Worm (Caenorhabditis elegans) whole organism, L4 larva: ENCODE data around the gene rpt-1.

Source experiments
- F44E2.7 ChIP-seq: fragments of 200-800 bp; sonication (Bioruptor generic); IDR thresholded peaks from 2 replicates; pipeline ENCODE4 v2.1.2; 2022; ENCODE audit warnings: missing genetic modification characterization, missing compliant biosample characterization
- T20F7.1 ChIP-seq: fragments of 200-800 bp; sonication (Bioruptor generic); optimal IDR thresholded peaks from 2 replicates; lab custom pipeline; 2018; ENCODE audit warnings: mild to moderate bottlenecking, missing genetic modification characterization, missing compliant biosample characterization
- Y48G9A.11 ChIP-seq: fragments of 200-800 bp; sonication (Bioruptor generic); IDR thresholded peaks from 2 replicates; pipeline ENCODE4 v1.3.6; 2022; ENCODE audit warnings: missing genetic modification reagents, missing genetic modification characterization, missing compliant biosample characterization
- Y75B8A.6 ChIP-seq: fragments of 200-800 bp; sonication (Bioruptor generic); IDR thresholded peaks from 2 replicates; pipeline ENCODE4 v1.3.6; 2022; ENCODE audit warnings: missing genetic modification reagents, missing genetic modification characterization, missing compliant biosample characterization
- aha-1 ChIP-seq: fragments of 150-350 bp; peaks from one replicate; lab custom pipeline; 2014; ENCODE audit warnings: missing biosample characterization, missing genetic modification characterization
- aly-2 ChIP-seq: sonication (generic microtip); optimal IDR thresholded peaks from 2 replicates; lab custom pipeline; 2018; ENCODE audit warnings: missing biosample characterization, missing genetic modification characterization
- ama-1 ChIP-seq: fragments of 150-350 bp; optimal IDR thresholded peaks from 2 replicates; lab custom pipeline; 2014; ENCODE audit warnings: inconsistent platforms, mixed read lengths
- ceh-44 ChIP-seq: fragments of 200-800 bp; sonication (Bioruptor generic); IDR thresholded peaks from 2 replicates; pipeline ENCODE4 v1.3.6; 2022; ENCODE audit warnings: missing genetic modification reagents, missing genetic modification characterization, missing compliant biosample characterization
- ces-1 ChIP-seq: fragments of 150-350 bp; sonication (generic microtip); optimal IDR thresholded peaks from 4 replicates; lab custom pipeline; 2014; ENCODE audit warnings: missing biosample characterization, missing genetic modification reagents, missing genetic modification characterization
- cey-2 ChIP-seq: sonication (generic microtip); optimal IDR thresholded peaks from 3 replicates; lab custom pipeline; 2017; ENCODE audit warnings: missing genetic modification characterization, mild to moderate bottlenecking, missing compliant biosample characterization, antibody characterized with exemption, borderline replicate concordance; ENCODE audit not compliant: insufficient read depth
- ctbp-1 ChIP-seq: fragments of 200-800 bp; sonication (Bioruptor generic); IDR thresholded peaks from 2 replicates; pipeline ENCODE4 v1.3.6; 2022; ENCODE audit warnings: missing genetic modification reagents, missing genetic modification characterization, missing compliant biosample characterization
- daf-16 ChIP-seq, 3 experiments: sonication (generic microtip); optimal IDR thresholded peaks; 2 replicates each; lab custom pipeline; 2016 to 2017; ENCODE audit warnings: missing genetic modification characterization in 3 of 3, missing genetic modification reagents in 3 of 3, mild to moderate bottlenecking in 2 of 3, missing compliant biosample characterization in 2 of 3, missing biosample characterization in 1 of 3, moderate library complexity in 1 of 3
- daf-19 ChIP-seq: fragments of 200-800 bp; sonication (Bioruptor generic); conservative IDR thresholded peaks from 2 replicates; pipeline ENCODE4 v1.3.6; 2022; ENCODE audit warnings: missing genetic modification characterization, missing compliant biosample characterization
- dmd-6 ChIP-seq: fragments of 200-800 bp; sonication (Bioruptor generic); IDR thresholded peaks from 2 replicates; pipeline ENCODE4 v1.3.6; 2022; ENCODE audit warnings: missing genetic modification reagents, missing genetic modification characterization, missing compliant biosample characterization
- dve-1 ChIP-seq: sonication (generic microtip); optimal IDR thresholded peaks from 2 replicates; lab custom pipeline; 2017; ENCODE audit warnings: antibody characterized with exemption, mild to moderate bottlenecking, missing genetic modification characterization, missing compliant biosample characterization; ENCODE audit not compliant: insufficient read depth
- fos-1 ChIP-seq: fragments of 150-350 bp; optimal IDR thresholded peaks from 2 replicates; lab custom pipeline; 2014; ENCODE audit warnings: missing biosample characterization, missing genetic modification characterization
- hif-1 ChIP-seq, 2 experiments: sonication (generic microtip); optimal IDR thresholded peaks; 2 replicates each; lab custom pipeline; 2016 to 2017; ENCODE audit warnings: missing compliant biosample characterization in 2 of 2, missing genetic modification characterization in 2 of 2, missing genetic modification reagents in 2 of 2, missing genotype in 2 of 2, mild to moderate bottlenecking in 1 of 2
- hlh-11 ChIP-seq: fragments of 200-800 bp; sonication (Bioruptor generic); optimal IDR thresholded peaks from 2 replicates; lab custom pipeline; 2018; ENCODE audit warnings: mild to moderate bottlenecking, missing genetic modification characterization, missing compliant biosample characterization
- hlh-30 ChIP-seq: sonication (generic microtip); optimal IDR thresholded peaks from 2 replicates; lab custom pipeline; 2017; ENCODE audit warnings: antibody characterized with exemption, mild to moderate bottlenecking, missing genetic modification characterization, missing compliant biosample characterization; ENCODE audit not compliant: insufficient read depth
- jun-1 ChIP-seq: fragments of 150-350 bp; optimal IDR thresholded peaks from 2 replicates; lab custom pipeline; 2014; ENCODE audit warnings: missing biosample characterization, missing genetic modification reagents, missing genetic modification characterization
- lin-29 ChIP-seq: fragments of 200-800 bp; sonication (Bioruptor generic); IDR thresholded peaks from 2 replicates; pipeline ENCODE4 v1.3.6; 2022; ENCODE audit warnings: missing genetic modification reagents, missing genetic modification characterization, missing compliant biosample characterization
- lin-39 ChIP-seq: fragments of 150-350 bp; optimal IDR thresholded peaks from 2 replicates; lab custom pipeline; 2014; ENCODE audit warnings: missing biosample characterization, missing genetic modification reagents, missing genetic modification characterization
- lsy-2 ChIP-seq, 2 experiments: fragments of 150-350 bp in 1 of 2; sonication (generic microtip) in 1 of 2; optimal IDR thresholded peaks; 2 replicates each; lab custom pipeline; 2014 to 2017; ENCODE audit warnings: missing biosample characterization in 2 of 2, missing genetic modification characterization in 2 of 2
- madf-9 ChIP-seq: fragments of 200-800 bp; sonication (Bioruptor generic); conservative IDR thresholded peaks from 2 replicates; pipeline ENCODE4 v1.3.6; 2022; ENCODE audit warnings: missing genetic modification reagents, missing genetic modification characterization, missing compliant biosample characterization
- mdl-1 ChIP-seq, 2 experiments: fragments of 150-350 bp in 1 of 2; sonication (generic microtip) in 1 of 2; optimal IDR thresholded peaks; 2 replicates each; lab custom pipeline; 2014 to 2017; ENCODE audit warnings: missing biosample characterization in 2 of 2, missing genetic modification characterization in 2 of 2
- mdt-29 ChIP-seq: fragments of 200-800 bp; sonication (Bioruptor generic); IDR thresholded peaks from 2 replicates; pipeline ENCODE4 v1.3.6; 2022; ENCODE audit warnings: missing genetic modification reagents, missing genetic modification characterization, missing compliant biosample characterization
- nhr-10 ChIP-seq: fragments of 150-350 bp; optimal IDR thresholded peaks from 2 replicates; lab custom pipeline; 2014; ENCODE audit warnings: missing biosample characterization, missing genetic modification characterization
- nhr-237 ChIP-seq: sonication (generic microtip); optimal IDR thresholded peaks from 2 replicates; lab custom pipeline; 2017; ENCODE audit warnings: missing biosample characterization, missing genetic modification characterization
- nhr-28 ChIP-seq: fragments of 150-350 bp; optimal IDR thresholded peaks from 2 replicates; lab custom pipeline; 2014; ENCODE audit warnings: missing biosample characterization, missing genetic modification characterization
- nhr-41 ChIP-seq: fragments of 200-800 bp; sonication (Bioruptor generic); IDR thresholded peaks from 2 replicates; pipeline ENCODE4 v1.3.6; 2022; ENCODE audit warnings: missing genetic modification reagents, missing genetic modification characterization, missing compliant biosample characterization
- nhr-6 ChIP-seq: fragments of 150-350 bp; optimal IDR thresholded peaks from 2 replicates; lab custom pipeline; 2014; ENCODE audit warnings: missing biosample characterization, missing genetic modification characterization
- nhr-76 ChIP-seq: fragments of 150-350 bp; optimal IDR thresholded peaks from 2 replicates; lab custom pipeline; 2014; ENCODE audit warnings: missing biosample characterization, missing genetic modification characterization
- pha-4 ChIP-seq, 2 experiments: fragments of 150-350 bp in 1 of 2; fragments of 200-800 bp in 1 of 2; sonication (Bioruptor generic) in 1 of 2; IDR thresholded peaks in 1 of 2; optimal IDR thresholded peaks in 1 of 2; 2 replicates each; pipeline versions ENCODE4 v1.3.6 to Lab custom; 2014 to 2022; ENCODE audit warnings: missing genetic modification characterization in 2 of 2, missing genetic modification reagents in 2 of 2, missing biosample characterization in 1 of 2, missing compliant biosample characterization in 1 of 2
- php-3 ChIP-seq: fragments of 200-800 bp; sonication (Bioruptor generic); IDR thresholded peaks from 2 replicates; pipeline ENCODE4 v1.3.6; 2022; ENCODE audit warnings: missing genetic modification reagents, missing genetic modification characterization, missing compliant biosample characterization
- pqm-1 ChIP-seq: sonication (generic microtip); optimal IDR thresholded peaks from 2 replicates; lab custom pipeline; 2017; ENCODE audit warnings: missing biosample characterization, missing genetic modification characterization
- snpc-1.2 ChIP-seq: fragments of 200-800 bp; sonication (Bioruptor generic); IDR thresholded peaks from 2 replicates; pipeline ENCODE4 v1.3.6; 2022; ENCODE audit warnings: missing genetic modification reagents, missing genetic modification characterization, missing compliant biosample characterization
- tag-97 ChIP-seq: fragments of 200-800 bp; sonication (Bioruptor generic); IDR thresholded peaks from 2 replicates; pipeline ENCODE4 v1.3.6; 2022; ENCODE audit warnings: missing genetic modification characterization, missing compliant biosample characterization
- unc-39 ChIP-seq: sonication (generic microtip); optimal IDR thresholded peaks from 2 replicates; lab custom pipeline; 2017; ENCODE audit warnings: missing biosample characterization, missing genetic modification characterization
- vab-7 ChIP-seq: fragments of 200-800 bp; sonication (Bioruptor generic); IDR thresholded peaks from 2 replicates; pipeline ENCODE4 v1.3.6; 2022; ENCODE audit warnings: missing genetic modification reagents, missing genetic modification characterization, missing compliant biosample characterization
- zip-11 ChIP-seq: fragments of 200-800 bp; sonication (Bioruptor generic); IDR thresholded peaks from 2 replicates; pipeline ENCODE4 v1.3.6; 2022; ENCODE audit warnings: missing genetic modification characterization, missing compliant biosample characterization
- ztf-11 ChIP-seq: fragments of 150-350 bp; optimal IDR thresholded peaks from 2 replicates; lab custom pipeline; 2014; ENCODE audit warnings: missing biosample characterization, missing genetic modification characterization

rpt-1 gene

DNA sequence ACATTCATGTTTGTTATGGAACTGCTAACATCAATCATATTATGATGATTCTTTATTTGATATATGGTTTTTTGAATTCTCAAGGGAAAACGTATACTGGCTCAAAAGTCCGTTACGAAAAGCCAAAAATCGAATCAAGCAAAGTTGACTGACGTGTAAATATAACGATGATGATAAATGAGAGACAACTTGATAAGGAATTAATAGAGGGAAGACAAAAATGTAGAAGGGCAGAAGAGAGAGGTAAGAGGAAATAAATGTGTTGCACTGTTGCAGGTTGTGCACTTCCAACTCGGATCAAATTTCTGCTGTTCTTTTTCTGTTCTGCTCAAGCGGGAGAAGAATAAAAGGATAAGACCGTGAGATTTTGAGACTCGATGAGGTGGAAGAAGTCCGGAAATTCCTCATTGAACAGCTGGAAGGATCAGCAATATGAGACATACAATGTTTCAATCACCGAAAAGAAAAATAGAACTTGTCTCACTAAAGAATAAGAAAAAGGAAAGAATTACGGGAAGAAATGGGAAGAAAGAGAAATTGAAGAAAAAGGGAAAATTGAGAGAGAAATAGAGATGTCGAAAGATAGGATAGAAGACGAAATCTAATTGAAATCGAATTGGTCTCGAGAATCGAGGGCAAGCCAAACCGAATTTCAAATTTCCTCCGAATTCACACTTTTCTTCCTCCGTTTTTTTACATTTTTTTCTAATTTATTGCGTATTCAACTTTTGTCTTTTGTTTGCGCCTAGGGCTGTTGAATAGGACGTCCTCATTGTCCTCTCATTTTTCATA, 4.1 kb upstream of the rpt-1 start (continued):
- TF ChIP-seq pha-4 (GFP tag; IDR thresholded peaks at IDR 0.05; lab: Robert Waterston, UW) (no peak), pha-4 (tag; optimal IDR thresholded peaks at IDR 0.05; lab: Kevin White, UChicago) (no peak), F44E2.7 (GFP tag; lab: Robert Waterston, UW) (no peak), ceh-44 (GFP tag; lab: Robert Waterston, UW) (no peak), nhr-28 (tag; lab: Kevin White, UChicago) (peak; percentile 25), Y75B8A.6 (GFP tag; lab: Robert Waterston, UW) (no peak), daf-16 (GFP tag; optimal IDR thresholded peaks at IDR 0.05; lab: Kevin White, UChicago) (no peak), daf-16 (tag; optimal IDR thresholded peaks at IDR 0.05; lab: Kevin White, UChicago) (peak; percentile 22), nhr-10 (tag; lab: Kevin White, UChicago) (no peak), mdl-1 (tag; optimal IDR thresholded peaks at IDR 0.05; lab: Kevin White, UChicago) (no peak), ama-1 (lab: Kevin White, UChicago) (no peak), nhr-76 (tag; lab: Kevin White, UChicago) (no peak), ztf-11 (no peak), lsy-2 (tag; optimal IDR thresholded peaks at IDR 0.05; lab: Kevin White, UChicago) (peak in 1 of 2 experiments; percentile 26), hlh-11 (tag; lab: Kevin White, UChicago) (peak; percentile 0), ces-1 (peak; percentile 62), aha-1 (peak; percentile 3), snpc-1.2 (no peak), tag-97 (GFP tag; lab: Robert Waterston, UW) (no peak), nhr-6 (tag; lab: Kevin White, UChicago) (peak; percentile 65), Y48G9A.11 (GFP tag; lab: Robert Waterston, UW) (no peak), pqm-1 (peak; percentile 61)

DNA sequence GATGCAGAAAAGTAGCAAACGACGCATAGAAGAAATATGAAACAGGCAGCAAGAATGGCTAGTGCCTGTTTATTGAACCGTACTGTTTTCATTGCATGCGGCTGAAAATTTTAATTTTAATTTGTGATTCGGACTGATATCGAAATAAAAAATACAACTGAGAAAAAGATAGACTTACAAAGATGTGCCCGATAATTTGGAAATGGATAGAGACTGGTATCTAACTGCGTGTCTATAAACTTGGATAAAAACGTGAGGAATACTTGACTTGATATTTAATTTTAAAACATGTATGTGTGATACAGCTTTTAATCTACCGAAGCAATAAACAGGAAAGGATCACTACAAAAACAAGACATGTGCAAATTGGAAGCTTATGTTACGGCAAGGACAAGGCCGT, 3.2 kb upstream of the rpt-1 start, which contains the start of gene mans-2:
Gene mans-2 (minus strand): TSS at position 101 of the 400 bp plus-strand sequence.
- TF ChIP-seq mdt-29 (GFP tag; lab: Robert Waterston, UW) (no peak), aly-2 (tag; lab: Kevin White, UChicago) (no peak), php-3 (GFP tag; lab: Robert Waterston, UW) (no peak), madf-9 (GFP tag; lab: Robert Waterston, UW) (no peak), hif-1 (tag; optimal IDR thresholded peaks at IDR 0.05; lab: Kevin White, UChicago) (no peak)

DNA sequence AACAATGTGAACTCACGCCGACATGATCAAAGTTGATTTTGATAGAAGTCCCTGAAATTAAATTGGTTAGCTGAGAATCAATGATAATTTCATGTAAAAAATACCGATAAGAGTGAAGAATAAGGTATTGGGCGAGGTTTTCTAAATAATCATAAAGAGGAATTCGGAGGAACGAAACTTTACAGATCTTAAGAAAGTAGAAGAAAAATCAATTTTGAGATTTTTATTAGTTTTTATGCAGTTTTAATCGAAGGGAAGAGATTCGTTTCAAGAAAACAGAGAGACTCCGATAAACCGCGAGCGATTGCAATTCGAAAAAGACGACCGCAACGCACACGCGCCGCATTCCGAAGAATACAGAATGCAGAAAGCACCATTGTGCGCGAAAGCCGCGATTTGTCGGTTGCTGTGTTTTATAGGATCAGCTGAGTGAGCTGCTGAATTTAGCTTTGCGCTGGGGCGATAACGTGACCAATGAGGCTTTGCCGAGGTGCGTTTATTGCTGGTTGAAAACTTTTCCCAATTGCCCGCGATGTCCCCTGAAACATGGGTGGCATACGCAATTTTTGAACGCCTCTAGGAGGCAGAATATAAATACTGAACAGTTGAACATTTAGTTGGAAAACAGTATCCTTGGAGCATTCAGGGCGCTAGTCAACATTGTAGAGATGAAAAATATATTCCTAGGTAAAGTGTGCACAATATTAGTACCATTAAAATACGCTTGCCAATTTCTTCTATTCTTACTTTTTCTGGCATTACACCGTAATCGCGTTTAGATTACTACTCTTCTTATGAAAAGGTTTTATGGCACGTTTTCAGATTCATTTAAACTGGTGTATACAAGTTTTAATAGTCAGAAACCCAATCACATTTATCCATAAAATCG, 2.3 kb downstream of the rpt-1 start, which contains the start of gene snr-4:
Gene snr-4 (minus strand): TSS at position 51 of the 889 bp plus-strand sequence.
- TF ChIP-seq nhr-6 (tag; lab: Kevin White, UChicago) (peak; percentile 98), dve-1 (peak; percentile 96), fos-1 (tag; lab: Kevin White, UChicago) (no peak), pha-4 (GFP tag; IDR thresholded peaks at IDR 0.05; lab: Robert Waterston, UW) (peak; percentile 81), pha-4 (tag; optimal IDR thresholded peaks at IDR 0.05; lab: Kevin White, UChicago) (no peak), ama-1 (lab: Kevin White, UChicago) (peak; percentile 98), daf-19 (GFP tag; lab: Robert Waterston, UW) (0 out of 2 replicates have a peak, but pooled peaks have one; percentile 34), zip-11 (GFP tag; lab: Robert Waterston, UW) (no peak), dmd-6 (peak; percentile 96), unc-39 (tag; lab: Kevin White, UChicago) (no peak), nhr-41 (GFP tag; lab: Robert Waterston, UW) (0 out of 2 replicates have a peak, but pooled peaks have one; percentile 8), vab-7 (peak; percentile 70), ctbp-1 (GFP tag; lab: Robert Waterston, UW) (peak; percentile 89), lsy-2 (tag; optimal IDR thresholded peaks at IDR 0.05; lab: Kevin White, UChicago) (peak; percentile 75 to 91), hif-1 (tag; optimal IDR thresholded peaks at IDR 0.05; lab: Kevin White, UChicago) (peak; percentile 50 to 84), aha-1 (peak; percentile 96), mdt-29 (GFP tag; lab: Robert Waterston, UW) (peak; percentile 91), hlh-30 (peak; percentile 94), lin-39 (no peak), T20F7.1 (peak; percentile 79), nhr-237 (tag; lab: Kevin White, UChicago) (no peak), lin-29 (GFP tag; lab: Robert Waterston, UW) (no peak), jun-1 (tag; lab: Kevin White, UChicago) (peak; percentile 78), mdl-1 (tag; optimal IDR thresholded peaks at IDR 0.05; lab: Kevin White, UChicago) (peak; percentile 76 to 88), cey-2 (no peak)
